Worm (Caenorhabditis elegans) whole organism, L2 larva: ENCODE data around the gene C50A2.3.

ENCODE experiments used
- C34F6.9 ChIP-seq: fragments of 150-350 bp; optimal IDR thresholded peaks from 2 replicates; lab custom pipeline; 2014; ENCODE audit warnings: missing biosample characterization, missing genetic modification characterization
- aly-2 ChIP-seq: fragments of 150-350 bp; optimal IDR thresholded peaks from 2 replicates; lab custom pipeline; 2014; ENCODE audit warnings: missing biosample characterization, missing genetic modification characterization
- fos-1 ChIP-seq: fragments of 150-350 bp; optimal IDR thresholded peaks from 2 replicates; lab custom pipeline; 2014; ENCODE audit warnings: missing biosample characterization, missing genetic modification characterization
- lsy-2 ChIP-seq, 2 experiments: fragments of 150-350 bp in 1 of 2; sonication (generic microtip) in 1 of 2; optimal IDR thresholded peaks; 2 replicates each; lab custom pipeline; 2014 to 2017; ENCODE audit warnings: missing biosample characterization in 2 of 2, missing genetic modification characterization in 2 of 2
- nhr-11 ChIP-seq: fragments of 150-350 bp; optimal IDR thresholded peaks from 2 replicates; lab custom pipeline; 2014; ENCODE audit warnings: missing biosample characterization, missing genetic modification characterization
- nhr-237 ChIP-seq: fragments of 150-350 bp; optimal IDR thresholded peaks from 2 replicates; lab custom pipeline; 2014; ENCODE audit warnings: missing biosample characterization, missing genetic modification characterization
- snpc-4 ChIP-seq: fragments of 150-350 bp; optimal IDR thresholded peaks from 2 replicates; lab custom pipeline; 2014; ENCODE audit warnings: missing biosample characterization, missing genetic modification characterization

DNA sequence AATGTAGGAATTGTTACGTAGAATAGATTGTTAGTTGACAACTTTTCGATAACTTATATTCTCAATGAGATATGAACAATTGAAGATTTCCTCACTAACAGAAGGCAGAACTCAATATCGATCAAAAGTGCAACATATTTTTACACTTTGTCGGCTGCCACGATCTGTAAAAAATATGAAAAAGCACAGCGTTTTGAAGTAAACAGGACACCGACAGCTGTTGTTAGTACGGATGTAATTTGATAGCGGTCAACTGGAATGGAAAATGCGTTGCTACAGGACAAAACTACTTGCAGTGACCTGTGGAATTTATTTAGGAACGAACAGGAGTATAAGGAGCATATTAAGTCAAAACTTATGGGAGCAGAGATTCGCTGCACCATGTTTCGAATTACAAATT, 51.8 kb downstream of the C50A2.3 start:
- TF ChIP-seq C34F6.9 (no peak), nhr-11 (tag; lab: Kevin White, UChicago) (no peak), fos-1 (no peak), aly-2 (tag; lab: Kevin White, UChicago) (no peak), nhr-237 (tag; lab: Kevin White, UChicago) (no peak), snpc-4 (tag; lab: Kevin White, UChicago) (no peak), lsy-2 (tag; optimal IDR thresholded peaks at IDR 0.05; lab: Kevin White, UChicago) (no peak)
